Fruit fly (Drosophila melanogaster) whole organism, adult: ENCODE results near the gene glec.

Experiments used
- CG11617 ChIP-seq: fragments of 200-800 bp; sonication (Bioruptor generic); optimal IDR thresholded peaks from 2 replicates; lab custom pipeline; 2017; ENCODE audit warnings: mild to moderate bottlenecking, missing biosample characterization, missing genetic modification reagents, missing genetic modification characterization
- CG12768 ChIP-seq: fragments of 200-800 bp; sonication (Bioruptor generic); optimal IDR thresholded peaks from 2 replicates; lab custom pipeline; 2017; ENCODE audit warnings: missing biosample characterization, missing genetic modification characterization, mild to moderate bottlenecking, moderate library complexity, missing genetic modification reagents
- CG14711 ChIP-seq: fragments of 200-800 bp; sonication (Bioruptor generic); optimal IDR thresholded peaks from 2 replicates; lab custom pipeline; 2018; ENCODE audit warnings: missing biosample characterization, mild to moderate bottlenecking, missing genetic modification characterization, moderate library complexity
- CG1620 ChIP-seq: fragments of 200-800 bp; sonication (Bioruptor generic); optimal IDR thresholded peaks from 2 replicates; lab custom pipeline; 2016; ENCODE audit warnings: missing biosample characterization, missing genetic modification characterization
- CG33017 ChIP-seq: fragments of 200-800 bp; sonication (Bioruptor generic); optimal IDR thresholded peaks from 2 replicates; lab custom pipeline; 2018; ENCODE audit warnings: missing biosample characterization, mild to moderate bottlenecking, missing genetic modification characterization, moderate library complexity
- CG5204 ChIP-seq: fragments of 200-800 bp; sonication (Bioruptor generic); optimal IDR thresholded peaks from 2 replicates; lab custom pipeline; 2016; ENCODE audit warnings: missing biosample characterization, missing genetic modification characterization
- CG7045 ChIP-seq: fragments of 200-800 bp; sonication (Bioruptor generic); optimal IDR thresholded peaks from 2 replicates; lab custom pipeline; 2017; ENCODE audit warnings: missing biosample characterization, mild to moderate bottlenecking, missing genetic modification characterization
- CG7101 ChIP-seq: fragments of 200-800 bp; sonication (Bioruptor generic); optimal IDR thresholded peaks from 2 replicates; lab custom pipeline; 2018; ENCODE audit warnings: missing biosample characterization, mild to moderate bottlenecking, missing genetic modification characterization, moderate library complexity
- Clk ChIP-seq: fragments of 200-800 bp; sonication (Bioruptor generic); optimal IDR thresholded peaks from 2 replicates; lab custom pipeline; 2017; ENCODE audit warnings: missing biosample characterization, missing genetic modification characterization
- Crg-1 ChIP-seq: fragments of 200-800 bp; sonication (Bioruptor generic); optimal IDR thresholded peaks from 2 replicates; lab custom pipeline; 2016; ENCODE audit warnings: missing biosample characterization, missing genetic modification characterization
- Hr96 ChIP-seq: fragments of 200-800 bp; sonication (Bioruptor generic); optimal IDR thresholded peaks from 2 replicates; lab custom pipeline; 2016; ENCODE audit warnings: missing biosample characterization, missing genetic modification characterization
- Mnt ChIP-seq: fragments of 200-800 bp; sonication (Bioruptor generic); optimal IDR thresholded peaks from 2 replicates; lab custom pipeline; 2016; ENCODE audit warnings: missing biosample characterization, mild to moderate bottlenecking, missing genetic modification characterization
- bab1 ChIP-seq: fragments of 200-800 bp; sonication (Bioruptor generic); optimal IDR thresholded peaks from 3 replicates; lab custom pipeline; 2019; ENCODE audit warnings: missing biosample characterization, mild to moderate bottlenecking, missing genetic modification characterization, moderate library complexity
- cic ChIP-seq: fragments of 200-800 bp; sonication (Bioruptor generic); optimal IDR thresholded peaks from 2 replicates; lab custom pipeline; 2017; ENCODE audit warnings: missing biosample characterization, mild to moderate bottlenecking, missing genetic modification characterization, moderate library complexity
- cnc ChIP-seq, 2 experiments: fragments of >200 bp; optimal IDR thresholded peaks; 2 replicates each; lab custom pipeline; 2017
- kay ChIP-seq: fragments of 200-800 bp; sonication (Bioruptor generic); peaks from one replicate; lab custom pipeline; 2016; ENCODE audit warnings: missing biosample characterization, missing genetic modification characterization, borderline replicate concordance
- ovo ChIP-seq: fragments of 200-800 bp; sonication (Bioruptor generic); optimal IDR thresholded peaks from 2 replicates; lab custom pipeline; 2016; ENCODE audit warnings: missing biosample characterization, missing genetic modification characterization
- pad ChIP-seq: fragments of 200-800 bp; sonication (Bioruptor generic); optimal IDR thresholded peaks from 3 replicates; lab custom pipeline; 2017; ENCODE audit warnings: missing biosample characterization, missing genetic modification characterization, mild to moderate bottlenecking, moderate library complexity, missing genetic modification reagents
- tj ChIP-seq: fragments of 200-800 bp; sonication (Bioruptor generic); optimal IDR thresholded peaks from 3 replicates; lab custom pipeline; 2017; ENCODE audit warnings: missing biosample characterization, mild to moderate bottlenecking, missing genetic modification characterization, moderate library complexity
- toe ChIP-seq: fragments of 200-800 bp; sonication (Bioruptor generic); optimal IDR thresholded peaks from 2 replicates; lab custom pipeline; 2016; ENCODE audit warnings: missing biosample characterization, missing genetic modification characterization

Gene glec

dm6 chr3R:21836614-21837013, 19.5 kb downstream of the glec start:
- TF ChIP-seq CG7101 (tag; lab: Kevin White, UChicago) (no peak), cic (GFP tag; lab: Kevin White, UChicago) (no peak), Clk (GFP tag; lab: Kevin White, UChicago) (no peak), toe (no peak), tj (GFP tag; lab: Kevin White, UChicago) (no peak), CG1620 (GFP tag; lab: Kevin White, UChicago) (no peak), CG14711 (tag; lab: Kevin White, UChicago) (no peak), Mnt (GFP tag; lab: Kevin White, UChicago) (no peak), cnc (optimal IDR thresholded peaks at IDR 0.05; lab: Kevin White, UChicago) (no peak), CG12768 (GFP tag; lab: Kevin White, UChicago) (no peak), pad (GFP tag; lab: Kevin White, UChicago) (no peak), ovo (GFP tag; lab: Kevin White, UChicago) (no peak), CG33017 (tag; lab: Kevin White, UChicago) (no peak), CG7045 (GFP tag; lab: Kevin White, UChicago) (no peak), CG11617 (no peak)

dm6 chr3R:21836201-21836504, 19.9 kb downstream of the glec start:
- no peak for TF ChIP-seq CG7101 (tag; lab: Kevin White, UChicago)
- no peak for TF ChIP-seq CG12768 (GFP tag; lab: Kevin White, UChicago)
- TF ChIP-seq kay (GFP tag; lab: Kevin White, UChicago), result no peak
- no peak for TF ChIP-seq CG33017 (tag; lab: Kevin White, UChicago)
- no peak for TF ChIP-seq tj (GFP tag; lab: Kevin White, UChicago)
- TF ChIP-seq CG1620 (GFP tag; lab: Kevin White, UChicago), result no peak
- TF ChIP-seq pad (GFP tag; lab: Kevin White, UChicago), result no peak
- no peak for TF ChIP-seq CG11617
- TF ChIP-seq cic (GFP tag; lab: Kevin White, UChicago), result no peak
- TF ChIP-seq bab1 (GFP tag; lab: Kevin White, UChicago), result no peak
- no peak for TF ChIP-seq Clk (GFP tag; lab: Kevin White, UChicago)
- TF ChIP-seq Hr96 (GFP tag; lab: Kevin White, UChicago), result no peak
- TF ChIP-seq cnc (optimal IDR thresholded peaks at IDR 0.05; lab: Kevin White, UChicago), result no peak
- TF ChIP-seq Mnt (GFP tag; lab: Kevin White, UChicago), result no peak
- no peak for TF ChIP-seq CG7045 (GFP tag; lab: Kevin White, UChicago)
- TF ChIP-seq toe, result no peak
- TF ChIP-seq Crg-1 (GFP tag; lab: Kevin White, UChicago), result no peak

- TF ChIP-seq Mnt (GFP tag; lab: Kevin White, UChicago) (no peak), cic (GFP tag; lab: Kevin White, UChicago) (no peak), toe (no peak), tj (GFP tag; lab: Kevin White, UChicago) (no peak), CG12768 (GFP tag; lab: Kevin White, UChicago) (no peak), CG1620 (GFP tag; lab: Kevin White, UChicago) (no peak), cnc (optimal IDR thresholded peaks at IDR 0.05; lab: Kevin White, UChicago) (no peak), Crg-1 (GFP tag; lab: Kevin White, UChicago) (no peak), ovo (GFP tag; lab: Kevin White, UChicago) (no peak), bab1 (GFP tag; lab: Kevin White, UChicago) (no peak), CG33017 (tag; lab: Kevin White, UChicago) (no peak), Hr96 (GFP tag; lab: Kevin White, UChicago) (no peak), CG7101 (tag; lab: Kevin White, UChicago) (no peak), Clk (GFP tag; lab: Kevin White, UChicago) (no peak), CG5204 (no peak), CG11617 (no peak), CG7045 (GFP tag; lab: Kevin White, UChicago) (no peak), kay (GFP tag; lab: Kevin White, UChicago) (no peak), CG14711 (tag; lab: Kevin White, UChicago) (no peak), pad (GFP tag; lab: Kevin White, UChicago) (no peak)
Observed at dm6 chr3R:21835388-21836200, 20.5 kb downstream of the glec start.

dm6 chr3R:21834234-21835070, 21.6 kb downstream of the glec start:
- no peak for TF ChIP-seq Hr96 (GFP tag; lab: Kevin White, UChicago)
- TF ChIP-seq kay (GFP tag; lab: Kevin White, UChicago), result no peak
- no peak for TF ChIP-seq cic (GFP tag; lab: Kevin White, UChicago)
- TF ChIP-seq CG12768 (GFP tag; lab: Kevin White, UChicago), result no peak
- no peak for TF ChIP-seq CG1620 (GFP tag; lab: Kevin White, UChicago)
- TF ChIP-seq Mnt (GFP tag; lab: Kevin White, UChicago), result no peak
- TF ChIP-seq Clk (GFP tag; lab: Kevin White, UChicago), result no peak

DNA sequence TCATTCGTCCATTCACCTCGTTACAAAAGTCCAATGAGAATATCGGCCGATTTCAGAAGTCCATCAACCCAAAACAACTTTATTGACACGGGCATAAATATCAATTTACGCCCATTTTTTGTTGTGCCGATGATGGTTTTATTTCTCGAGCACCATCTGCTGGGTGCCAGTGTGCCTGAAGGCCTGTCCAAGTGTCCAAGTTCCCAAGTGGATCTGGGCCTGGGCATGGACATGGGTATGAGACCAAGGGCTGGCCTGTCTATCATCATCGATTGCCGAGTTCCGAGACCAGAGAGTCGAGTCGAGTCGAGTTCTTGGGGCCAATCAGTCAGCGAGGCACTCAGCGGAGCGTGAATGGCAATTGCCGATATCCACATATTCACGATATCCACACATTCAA, 23.9 kb downstream of the glec start, which contains the start of gene Gr93a:
TSS of gene Gr93a (plus strand) at position 301 of the 400 bp plus-strand sequence.
- TF ChIP-seq tj (GFP tag; lab: Kevin White, UChicago), result no peak
- TF ChIP-seq cic (GFP tag; lab: Kevin White, UChicago), result no peak
- TF ChIP-seq Mnt (GFP tag; lab: Kevin White, UChicago), result no peak
- TF ChIP-seq Hr96 (GFP tag; lab: Kevin White, UChicago), result no peak
- no peak for TF ChIP-seq CG12768 (GFP tag; lab: Kevin White, UChicago)
- TF ChIP-seq CG1620 (GFP tag; lab: Kevin White, UChicago), result no peak
- no peak for TF ChIP-seq CG33017 (tag; lab: Kevin White, UChicago)
- no peak for TF ChIP-seq Crg-1 (GFP tag; lab: Kevin White, UChicago)
- TF ChIP-seq Clk (GFP tag; lab: Kevin White, UChicago), result no peak
- no peak for TF ChIP-seq pad (GFP tag; lab: Kevin White, UChicago)
- TF ChIP-seq bab1 (GFP tag; lab: Kevin White, UChicago), result no peak
- no peak for TF ChIP-seq CG14711 (tag; lab: Kevin White, UChicago)
- TF ChIP-seq toe, result no peak
- TF ChIP-seq kay (GFP tag; lab: Kevin White, UChicago), result no peak
- no peak for TF ChIP-seq CG11617
- no peak for TF ChIP-seq cnc (optimal IDR thresholded peaks at IDR 0.05; lab: Kevin White, UChicago)
- TF ChIP-seq CG5204, result no peak
